Fruit fly (Drosophila melanogaster) whole organism, embryonic: Measurements from ENCODE around the gene Shmt.
A peak's percentile ranks its signal among the peaks of the same experiment; 100 is the strongest.

Experiments
- Abd-B ChIP-seq: fragments of 200-800 bp; sonication (Bioruptor generic); optimal IDR thresholded peaks from 2 replicates; lab custom pipeline; 2018; ENCODE audit warnings: missing biosample characterization, mild to moderate bottlenecking, missing genetic modification characterization, moderate library complexity
- Awh ChIP-seq: fragments of 200-800 bp; sonication (Bioruptor generic); IDR thresholded peaks from 2 replicates; pipeline ENCODE4, ENCODE4 v1.3.6; 2022; ENCODE audit warnings: missing biosample characterization, missing genetic modification characterization
- BtbVII ChIP-seq: fragments of 200-800 bp; sonication (Bioruptor generic); optimal IDR thresholded peaks from 3 replicates; lab custom pipeline; 2017; ENCODE audit warnings: missing biosample characterization, mild to moderate bottlenecking, missing genetic modification characterization
- C15 ChIP-seq: fragments of 200-800 bp; sonication (Bioruptor generic); IDR thresholded peaks from 3 replicates; pipeline ENCODE4 v1.3.6; 2022; ENCODE audit warnings: missing biosample characterization, missing genetic modification characterization
- CG10147 ChIP-seq: fragments of 200-800 bp; sonication (Bioruptor generic); optimal IDR thresholded peaks from 2 replicates; lab custom pipeline; 2019; ENCODE audit warnings: missing biosample characterization, mild to moderate bottlenecking, missing genetic modification characterization, moderate library complexity
- CG10654 ChIP-seq: fragments of 200-800 bp; sonication (Bioruptor generic); optimal IDR thresholded peaks from 2 replicates; lab custom pipeline; 2016; ENCODE audit warnings: missing biosample characterization, missing genetic modification characterization
- CG11696 ChIP-seq: fragments of 200-800 bp; sonication (Bioruptor generic); IDR thresholded peaks from 2 replicates; pipeline ENCODE4 v1.3.6; 2022; ENCODE audit warnings: missing biosample characterization, missing genetic modification characterization
- CG12155 ChIP-seq: fragments of 200-800 bp; sonication (Bioruptor generic); optimal IDR thresholded peaks from 3 replicates; lab custom pipeline; 2016; ENCODE audit warnings: missing biosample characterization, missing genetic modification characterization
- CG12236 ChIP-seq: fragments of 200-800 bp; sonication (Bioruptor generic); optimal IDR thresholded peaks from 2 replicates; lab custom pipeline; 2016; ENCODE audit warnings: missing biosample characterization, missing genetic modification characterization
- CG1233 ChIP-seq: fragments of 200-800 bp; sonication (Bioruptor generic); optimal IDR thresholded peaks from 4 replicates; lab custom pipeline; 2018; ENCODE audit warnings: missing biosample characterization, mild to moderate bottlenecking, missing genetic modification characterization
- CG12769 ChIP-seq: fragments of 200-800 bp; sonication (Bioruptor generic); optimal IDR thresholded peaks from 2 replicates; lab custom pipeline; 2019; ENCODE audit warnings: missing biosample characterization, mild to moderate bottlenecking, missing genetic modification characterization, moderate library complexity
- CG14050 ChIP-seq: fragments of 200-800 bp; sonication (Bioruptor generic); IDR thresholded peaks from 3 replicates; pipeline ENCODE4 v1.3.6; 2022; ENCODE audit warnings: missing biosample characterization, missing genetic modification characterization
- CG1529 ChIP-seq: fragments of 200-800 bp; sonication (Bioruptor generic); optimal IDR thresholded peaks from 3 replicates; lab custom pipeline; 2018; ENCODE audit warnings: missing biosample characterization, missing genetic modification characterization
- CG2889 ChIP-seq: fragments of 200-800 bp; sonication (Bioruptor generic); IDR thresholded peaks from 3 replicates; pipeline ENCODE4 v1.3.6; 2022; ENCODE audit warnings: missing biosample characterization, missing genetic modification characterization
- CG30020 ChIP-seq: fragments of 200-800 bp; optimal IDR thresholded peaks from 2 replicates; lab custom pipeline; 2019; ENCODE audit warnings: missing biosample characterization, mild to moderate bottlenecking, missing genetic modification characterization, moderate library complexity
- CG30403 ChIP-seq: fragments of 200-800 bp; sonication (Bioruptor generic); optimal IDR thresholded peaks from 3 replicates; lab custom pipeline; 2016; ENCODE audit warnings: missing biosample characterization, missing genetic modification characterization
- CG34376 ChIP-seq: fragments of 200-800 bp; sonication (Bioruptor generic); optimal IDR thresholded peaks from 2 replicates; lab custom pipeline; 2018; ENCODE audit warnings: missing biosample characterization, mild to moderate bottlenecking, missing genetic modification characterization
- CG6683 ChIP-seq: fragments of 200-800 bp; sonication (Bioruptor generic); optimal IDR thresholded peaks from 2 replicates; lab custom pipeline; 2017; ENCODE audit warnings: missing biosample characterization, mild to moderate bottlenecking, missing genetic modification characterization, missing genetic modification reagents
- CG6813 ChIP-seq: fragments of 200-800 bp; sonication (Bioruptor generic); optimal IDR thresholded peaks from 2 replicates; lab custom pipeline; 2017; ENCODE audit warnings: missing biosample characterization, missing genetic modification characterization, mild to moderate bottlenecking, moderate library complexity, missing genetic modification reagents
- CG9215 ChIP-seq: fragments of 200-800 bp; sonication (Bioruptor generic); IDR thresholded peaks from 2 replicates; pipeline ENCODE4 v1.3.6; 2022; ENCODE audit warnings: missing biosample characterization, missing genetic modification characterization
- CG9437 ChIP-seq: fragments of 200-800 bp; sonication (Bioruptor generic); optimal IDR thresholded peaks from 2 replicates; lab custom pipeline; 2018; ENCODE audit warnings: missing biosample characterization, mild to moderate bottlenecking, missing genetic modification characterization
- Dek ChIP-seq: fragments of 200-800 bp; sonication (Bioruptor generic); optimal IDR thresholded peaks from 3 replicates; lab custom pipeline; 2019; ENCODE audit warnings: missing biosample characterization, mild to moderate bottlenecking, missing genetic modification characterization, moderate library complexity
- Doc3 ChIP-seq: fragments of 200-800 bp; sonication (Bioruptor generic); IDR thresholded peaks from 3 replicates; pipeline ENCODE4 v1.3.6; 2022; ENCODE audit warnings: missing biosample characterization, missing genetic modification characterization; ENCODE audit not compliant: partially characterized antibody
- Ets97D ChIP-seq: fragments of 200-800 bp; sonication (Bioruptor generic); optimal IDR thresholded peaks from 3 replicates; lab custom pipeline; 2016; ENCODE audit warnings: missing biosample characterization, missing genetic modification characterization
- Fer1 ChIP-seq: fragments of 200-800 bp; sonication (Bioruptor generic); optimal IDR thresholded peaks from 2 replicates; lab custom pipeline; 2017; ENCODE audit warnings: missing biosample characterization, mild to moderate bottlenecking, missing genetic modification characterization
- HmgD ChIP-seq: fragments of 200-800 bp; sonication (Bioruptor generic); optimal IDR thresholded peaks from 3 replicates; lab custom pipeline; 2016; ENCODE audit warnings: missing biosample characterization, missing genetic modification characterization
- Hmr ChIP-seq: fragments of 200-800 bp; sonication (Bioruptor generic); optimal IDR thresholded peaks from 3 replicates; lab custom pipeline; 2017; ENCODE audit warnings: mild to moderate bottlenecking, missing biosample characterization, missing genetic modification reagents, missing genetic modification characterization
- Hsf ChIP-seq: fragments of 200-800 bp; sonication (Bioruptor generic); optimal IDR thresholded peaks from 3 replicates; lab custom pipeline; 2016; ENCODE audit warnings: missing biosample characterization, missing genetic modification characterization
- Oli ChIP-seq: fragments of 200-800 bp; sonication (Bioruptor generic); optimal IDR thresholded peaks from 2 replicates; lab custom pipeline; 2018; ENCODE audit warnings: missing biosample characterization, mild to moderate bottlenecking, missing genetic modification characterization, moderate library complexity
- Rfx ChIP-seq: fragments of 200-800 bp; sonication (Bioruptor generic); IDR thresholded peaks from 2 replicates; pipeline ENCODE4 v1.3.6; 2022; ENCODE audit warnings: missing biosample characterization, missing genetic modification characterization
- Stat92E ChIP-seq, 3 experiments: fragments of >200 bp in 2 of 3; fragments of 200-800 bp in 1 of 3; sonication (Bioruptor generic) in 1 of 3; optimal IDR thresholded peaks; 2 replicates each; lab custom pipeline; 2017 to 2019; ENCODE audit warnings: missing biosample characterization in 3 of 3, missing genetic modification characterization in 3 of 3, mild to moderate bottlenecking in 1 of 3, moderate library complexity in 1 of 3
- TFAM ChIP-seq: fragments of 200-800 bp; sonication (Bioruptor generic); optimal IDR thresholded peaks from 2 replicates; lab custom pipeline; 2017; ENCODE audit warnings: missing biosample characterization, missing genetic modification characterization, inconsistent platforms
- ac ChIP-seq: fragments of 200-800 bp; sonication (Bioruptor generic); optimal IDR thresholded peaks from 3 replicates; lab custom pipeline; 2017; ENCODE audit warnings: missing biosample characterization, mild to moderate bottlenecking, missing genetic modification characterization
- ase ChIP-seq: fragments of 200-800 bp; sonication (Bioruptor generic); IDR thresholded peaks from 3 replicates; pipeline ENCODE4 v1.3.6; 2022; ENCODE audit warnings: missing biosample characterization, missing genetic modification characterization
- br ChIP-seq: fragments of >200 bp; optimal IDR thresholded peaks from 2 replicates; lab custom pipeline; 2017
- chinmo ChIP-seq: fragments of 200-800 bp; sonication (Bioruptor generic); IDR thresholded peaks from 4 replicates; pipeline ENCODE4 v1.3.6; 2022; ENCODE audit warnings: missing biosample characterization, missing genetic modification characterization; ENCODE audit not compliant: partially characterized antibody
- disco-r ChIP-seq: fragments of 200-800 bp; sonication (Bioruptor generic); optimal IDR thresholded peaks from 2 replicates; lab custom pipeline; 2016; ENCODE audit warnings: missing biosample characterization, missing genetic modification characterization
- dm ChIP-seq: fragments of 200-800 bp; sonication (Bioruptor generic); optimal IDR thresholded peaks from 3 replicates; lab custom pipeline; 2016; ENCODE audit warnings: missing biosample characterization, missing genetic modification characterization
- exex ChIP-seq: fragments of 200-800 bp; sonication (Bioruptor generic); optimal IDR thresholded peaks from 4 replicates; lab custom pipeline; 2018; ENCODE audit warnings: missing biosample characterization, mild to moderate bottlenecking, missing genetic modification characterization, moderate library complexity
- gro ChIP-seq: fragments of 200-800 bp; sonication (Bioruptor generic); optimal IDR thresholded peaks from 2 replicates; lab custom pipeline; 2016; ENCODE audit warnings: missing biosample characterization, missing genetic modification characterization
- hkb ChIP-seq, 2 experiments: fragments of 200-800 bp in 1 of 2; fragments of >200 bp in 1 of 2; sonication (Bioruptor generic) in 1 of 2; IDR thresholded peaks in 1 of 2; optimal IDR thresholded peaks in 1 of 2; 2 replicates each; pipeline versions ENCODE4 v1.3.6 to Lab custom; 2017 to 2022; ENCODE audit warnings: missing biosample characterization in 1 of 2, missing genetic modification characterization in 1 of 2
- lov ChIP-seq, 2 experiments: fragments of 200-800 bp in 1 of 2; fragments of >200 bp in 1 of 2; sonication (Bioruptor generic) in 1 of 2; IDR thresholded peaks in 1 of 2; optimal IDR thresholded peaks in 1 of 2; 2 replicates in 1 of 2; 3 replicates in 1 of 2; pipeline versions ENCODE4 v1.3.6 to Lab custom; 2017 to 2022; ENCODE audit warnings: missing biosample characterization in 1 of 2, missing genetic modification characterization in 1 of 2
- odd ChIP-seq: fragments of 200-800 bp; sonication (Bioruptor generic); optimal IDR thresholded peaks from 2 replicates; lab custom pipeline; 2017; ENCODE audit warnings: missing biosample characterization, mild to moderate bottlenecking, missing genetic modification characterization
- pho ChIP-seq: fragments of 200-800 bp; sonication (Bioruptor generic); optimal IDR thresholded peaks from 2 replicates; lab custom pipeline; 2016; ENCODE audit warnings: missing biosample characterization, missing genetic modification characterization
- pros ChIP-seq: fragments of 200-800 bp; sonication (Bioruptor generic); optimal IDR thresholded peaks from 3 replicates; lab custom pipeline; 2019; ENCODE audit warnings: missing biosample characterization, mild to moderate bottlenecking, missing genetic modification characterization, moderate library complexity
- repo ChIP-seq: fragments of 200-800 bp; sonication (Bioruptor generic); optimal IDR thresholded peaks from 2 replicates; lab custom pipeline; 2016; ENCODE audit warnings: missing biosample characterization, missing genetic modification characterization
- sim ChIP-seq: fragments of 200-800 bp; sonication (Bioruptor generic); IDR thresholded peaks from 2 replicates; pipeline ENCODE4 v1.3.6; 2022; ENCODE audit warnings: missing biosample characterization, missing genetic modification characterization
- yki ChIP-seq: fragments of >200 bp; optimal IDR thresholded peaks from 3 replicates; lab custom pipeline; 2018
- zen ChIP-seq: fragments of 200-800 bp; sonication (Bioruptor generic); optimal IDR thresholded peaks from 3 replicates; lab custom pipeline; 2018; ENCODE audit warnings: missing biosample characterization, mild to moderate bottlenecking, missing genetic modification characterization, moderate library complexity

Gene Shmt

DNA sequence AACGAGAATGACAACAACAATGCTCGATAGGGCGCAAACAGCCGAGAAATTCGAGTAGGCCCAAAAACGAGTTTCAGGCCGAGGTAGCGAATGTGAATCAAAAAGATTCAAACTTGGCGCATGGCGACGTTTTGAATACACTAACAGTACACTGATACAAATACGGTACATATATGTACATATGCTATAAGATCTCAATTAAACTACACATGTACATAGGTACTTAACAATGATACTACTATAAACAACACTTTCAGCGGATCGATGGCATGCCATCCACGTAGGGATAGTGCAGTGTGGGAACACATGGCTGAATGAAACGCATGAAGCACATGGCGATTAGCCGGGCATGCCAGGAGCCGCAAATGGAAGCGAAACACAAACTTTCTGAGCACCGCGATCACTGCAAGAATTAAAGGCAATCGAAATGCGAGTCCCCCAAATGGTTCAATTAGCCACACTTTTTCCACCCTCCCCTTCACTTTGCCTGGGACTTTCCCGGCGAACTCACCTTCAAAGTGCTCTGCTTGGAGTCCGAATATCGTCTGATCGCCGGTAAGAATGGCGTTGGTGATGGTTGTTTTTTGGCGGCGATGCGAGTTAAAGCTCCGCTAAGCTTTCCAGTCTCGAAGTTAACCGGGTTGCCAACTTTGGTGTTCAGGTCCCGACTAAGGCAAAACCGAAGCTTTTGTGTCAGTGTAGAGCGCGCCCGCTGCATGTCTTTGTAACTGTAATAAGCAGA is 674 bp downstream of the Shmt start (continued):
- TF ChIP-seq pho (GFP tag; lab: Kevin White, UChicago) = no peak
- no peak for TF ChIP-seq lov (optimal IDR thresholded peaks at IDR 0.05; lab: Kevin White, UChicago)
- TF ChIP-seq lov (GFP tag; IDR thresholded peaks at IDR 0.05; lab: Robert Waterston, UW) = no peak
- TF ChIP-seq CG30403 (GFP tag; lab: Kevin White, UChicago) = no peak
- TF ChIP-seq ase (GFP tag; lab: Robert Waterston, UW) = no peak
- no peak for TF ChIP-seq pros
- no peak for TF ChIP-seq odd (GFP tag; lab: Kevin White, UChicago)
- no peak for TF ChIP-seq BtbVII (GFP tag; lab: Kevin White, UChicago)
- TF ChIP-seq sim (GFP tag; lab: Robert Waterston, UW) = no peak
- TF ChIP-seq Ets97D (GFP tag; lab: Kevin White, UChicago) = no peak
- TF ChIP-seq CG34376 (GFP tag; lab: Kevin White, UChicago) = no peak
- TF ChIP-seq chinmo = 0 out of 4 replicates have a peak, but pooled peaks have one; percentile 18
- TF ChIP-seq CG9437 (GFP tag; lab: Kevin White, UChicago) = no peak
- no peak for TF ChIP-seq ac (GFP tag; lab: Kevin White, UChicago)
- no peak for TF ChIP-seq disco-r (GFP tag; lab: Kevin White, UChicago)
- TF ChIP-seq CG6683 = no peak
- no peak for TF ChIP-seq CG11696 (GFP tag; lab: Robert Waterston, UW)
- TF ChIP-seq CG10147 (GFP tag; lab: Kevin White, UChicago) = no peak
- TF ChIP-seq br (lab: Kevin White, UChicago) = no peak
- TF ChIP-seq CG2889 (GFP tag; lab: Robert Waterston, UW) = no peak
- TF ChIP-seq Rfx (GFP tag; lab: Robert Waterston, UW) = no peak
- no peak for TF ChIP-seq repo (GFP tag; lab: Kevin White, UChicago)
- TF ChIP-seq gro (GFP tag; lab: Kevin White, UChicago) = no peak
- no peak for TF ChIP-seq CG10654 (GFP tag; lab: Kevin White, UChicago)
- no peak for TF ChIP-seq Oli (tag; lab: Kevin White, UChicago)
- TF ChIP-seq CG9215 (GFP tag; lab: Robert Waterston, UW) = no peak
- TF ChIP-seq CG12769 (tag; lab: Kevin White, UChicago) = peak; percentile 45
- no peak for TF ChIP-seq CG30020 (tag; lab: Kevin White, UChicago)
- no peak for TF ChIP-seq TFAM
- no peak for TF ChIP-seq HmgD (GFP tag; lab: Kevin White, UChicago)
- 0 out of 3 replicates have a peak, but pooled peaks have one; percentile 27 for TF ChIP-seq Doc3 (GFP tag; lab: Robert Waterston, UW)
- TF ChIP-seq C15 (GFP tag; lab: Robert Waterston, UW) = no peak
- no peak for TF ChIP-seq CG12236 (GFP tag; lab: Kevin White, UChicago)
- TF ChIP-seq Awh (GFP tag; lab: Robert Waterston, UW) = no peak
- TF ChIP-seq zen (tag; lab: Kevin White, UChicago) = no peak
- TF ChIP-seq Stat92E (GFP tag; optimal IDR thresholded peaks at IDR 0.05; lab: Kevin White, UChicago) = no peak
- peak; percentile 7 for TF ChIP-seq Dek (tag; lab: Kevin White, UChicago)
- TF ChIP-seq Abd-B (GFP tag; lab: Kevin White, UChicago) = no peak
- no peak for TF ChIP-seq yki (lab: Kevin White, UChicago)
- TF ChIP-seq Hmr (GFP tag; lab: Kevin White, UChicago) = peak; percentile 18
- no peak for TF ChIP-seq CG12155
- no peak for TF ChIP-seq exex (tag; lab: Kevin White, UChicago)
- no peak for TF ChIP-seq dm (GFP tag; lab: Kevin White, UChicago)
- no peak for TF ChIP-seq Hsf (GFP tag; lab: Kevin White, UChicago)
- TF ChIP-seq Fer1 (GFP tag; lab: Kevin White, UChicago) = peak; percentile 26
- TF ChIP-seq CG1233 = no peak
- TF ChIP-seq CG1529 (GFP tag; lab: Kevin White, UChicago) = no peak
- TF ChIP-seq hkb (optimal IDR thresholded peaks at IDR 0.05; lab: Kevin White, UChicago) = no peak
- 0 out of 2 replicates have a peak, but pooled peaks have one; percentile 21 for TF ChIP-seq hkb (GFP tag; IDR thresholded peaks at IDR 0.05; lab: Robert Waterston, UW)
- TF ChIP-seq CG14050 = no peak
- TF ChIP-seq CG6813 (GFP tag; lab: Kevin White, UChicago) = no peak
